Fruit fly (Drosophila melanogaster) whole organism, embryonic: ENCODE measurements around the gene CG3632.

Source experiments
- Atf-2 ChIP-seq: fragments of 200-800 bp; sonication (Bioruptor generic); optimal IDR thresholded peaks from 2 replicates; lab custom pipeline; 2016; ENCODE audit warnings: missing biosample characterization, missing genetic modification characterization
- BEAF-32 ChIP-seq: fragments of 200-800 bp; sonication (Bioruptor generic); optimal IDR thresholded peaks from 3 replicates; lab custom pipeline; 2017; ENCODE audit warnings: missing biosample characterization, missing genetic modification characterization, mild to moderate bottlenecking, moderate library complexity, missing genetic modification reagents
- CG10366 ChIP-seq: fragments of 200-800 bp; sonication (Bioruptor generic); IDR thresholded peaks from 2 replicates; pipeline ENCODE4 v1.3.6; 2022; ENCODE audit warnings: missing biosample characterization, missing genetic modification characterization
- CG11696 ChIP-seq: fragments of 200-800 bp; sonication (Bioruptor generic); IDR thresholded peaks from 2 replicates; pipeline ENCODE4 v1.3.6; 2022; ENCODE audit warnings: missing biosample characterization, missing genetic modification characterization
- CG12155 ChIP-seq: fragments of 200-800 bp; sonication (Bioruptor generic); optimal IDR thresholded peaks from 3 replicates; lab custom pipeline; 2016; ENCODE audit warnings: missing biosample characterization, missing genetic modification characterization
- CG12219 ChIP-seq: fragments of 200-800 bp; sonication (Bioruptor generic); optimal IDR thresholded peaks from 3 replicates; lab custom pipeline; 2018; ENCODE audit warnings: missing biosample characterization, mild to moderate bottlenecking, missing genetic modification characterization
- CG12744 ChIP-seq: fragments of 200-800 bp; sonication (Bioruptor generic); optimal IDR thresholded peaks from 2 replicates; lab custom pipeline; 2016; ENCODE audit warnings: missing biosample characterization, missing genetic modification characterization
- CG12942 ChIP-seq: fragments of 200-800 bp; sonication (Bioruptor generic); optimal IDR thresholded peaks from 3 replicates; lab custom pipeline; 2016; ENCODE audit warnings: missing biosample characterization, missing genetic modification characterization
- CG13424 ChIP-seq: fragments of 200-800 bp; sonication (Bioruptor generic); optimal IDR thresholded peaks from 2 replicates; lab custom pipeline; 2019; ENCODE audit warnings: missing biosample characterization, mild to moderate bottlenecking, missing genetic modification characterization, moderate library complexity
- CG14965 ChIP-seq: fragments of 200-800 bp; sonication (Bioruptor generic); optimal IDR thresholded peaks from 2 replicates; lab custom pipeline; 2016; ENCODE audit warnings: missing biosample characterization, missing genetic modification characterization, borderline replicate concordance
- CG17829 ChIP-seq: fragments of 200-800 bp; optimal IDR thresholded peaks from 2 replicates; lab custom pipeline; 2019; ENCODE audit warnings: missing biosample characterization, mild to moderate bottlenecking, missing genetic modification characterization, moderate library complexity
- CG30431 ChIP-seq: fragments of 200-800 bp; sonication (Bioruptor generic); optimal IDR thresholded peaks from 2 replicates; lab custom pipeline; 2017; ENCODE audit warnings: missing biosample characterization, missing genetic modification characterization
- CG31441 ChIP-seq: fragments of 200-800 bp; sonication (Bioruptor generic); IDR thresholded peaks from 2 replicates; pipeline ENCODE4 v1.3.6; 2022; ENCODE audit warnings: missing biosample characterization, missing genetic modification characterization
- CG6654 ChIP-seq: fragments of 200-800 bp; sonication (Bioruptor generic); optimal IDR thresholded peaks from 2 replicates; lab custom pipeline; 2017; ENCODE audit warnings: missing biosample characterization, mild to moderate bottlenecking, missing genetic modification characterization
- CG6683 ChIP-seq: fragments of 200-800 bp; sonication (Bioruptor generic); optimal IDR thresholded peaks from 2 replicates; lab custom pipeline; 2017; ENCODE audit warnings: missing biosample characterization, mild to moderate bottlenecking, missing genetic modification characterization, missing genetic modification reagents
- CG7372 ChIP-seq: fragments of 200-800 bp; sonication (Bioruptor generic); IDR thresholded peaks from 2 replicates; pipeline ENCODE4 v1.3.6; 2022; ENCODE audit warnings: missing biosample characterization, missing genetic modification characterization
- CG7839 ChIP-seq: fragments of 200-800 bp; sonication (Bioruptor generic); optimal IDR thresholded peaks from 3 replicates; lab custom pipeline; 2018; ENCODE audit warnings: missing biosample characterization, mild to moderate bottlenecking, missing genetic modification characterization, moderate library complexity
- CG9215 ChIP-seq: fragments of 200-800 bp; sonication (Bioruptor generic); IDR thresholded peaks from 2 replicates; pipeline ENCODE4 v1.3.6; 2022; ENCODE audit warnings: missing biosample characterization, missing genetic modification characterization
- CG9609 ChIP-seq: fragments of 200-800 bp; sonication (Bioruptor generic); optimal IDR thresholded peaks from 3 replicates; lab custom pipeline; 2016; ENCODE audit warnings: missing biosample characterization, missing genetic modification characterization
- CkIIα-i1 ChIP-seq: fragments of 200-800 bp; sonication (Bioruptor generic); IDR thresholded peaks from 2 replicates; pipeline ENCODE4 v1.3.6; 2022; ENCODE audit warnings: missing biosample characterization, missing genetic modification characterization
- Dll ChIP-seq: fragments of 200-800 bp; sonication (Bioruptor generic); IDR thresholded peaks from 4 replicates; pipeline ENCODE4 v1.3.6; 2022; ENCODE audit warnings: missing biosample characterization, missing genetic modification characterization; ENCODE audit not compliant: partially characterized antibody
- Hr39 ChIP-seq: fragments of >200 bp; optimal IDR thresholded peaks from 2 replicates; lab custom pipeline; 2017
- Hr51 ChIP-seq, 2 experiments: fragments of 200-800 bp; sonication (Bioruptor generic); optimal IDR thresholded peaks; 2 replicates in 1 of 2; 3 replicates in 1 of 2; lab custom pipeline; 2016 to 2018; ENCODE audit warnings: missing biosample characterization in 2 of 2, missing genetic modification characterization in 2 of 2, mild to moderate bottlenecking in 1 of 2, moderate library complexity in 1 of 2
- Mes4 ChIP-seq: fragments of 200-800 bp; sonication (Bioruptor generic); optimal IDR thresholded peaks from 2 replicates; lab custom pipeline; 2016; ENCODE audit warnings: missing biosample characterization, missing genetic modification characterization
- Pdp1 ChIP-seq, 2 experiments: fragments of 200-800 bp; sonication (Bioruptor generic); optimal IDR thresholded peaks; 3 replicates each; lab custom pipeline; 2016; ENCODE audit warnings: missing biosample characterization in 2 of 2, missing genetic modification characterization in 2 of 2, mild to moderate bottlenecking in 1 of 2, moderate library complexity in 1 of 2
- Poxn ChIP-seq: fragments of 200-800 bp; sonication (Bioruptor generic); IDR thresholded peaks from 2 replicates; pipeline ENCODE4 v1.3.6; 2022; ENCODE audit warnings: missing biosample characterization, missing genetic modification characterization
- Sox100B ChIP-seq: fragments of 200-800 bp; sonication (Bioruptor generic); optimal IDR thresholded peaks from 3 replicates; lab custom pipeline; 2018; ENCODE audit warnings: missing biosample characterization, mild to moderate bottlenecking, missing genetic modification characterization
- Vsx1 ChIP-seq: fragments of 200-800 bp; sonication (Bioruptor generic); optimal IDR thresholded peaks from 2 replicates; lab custom pipeline; 2017; ENCODE audit warnings: missing biosample characterization, mild to moderate bottlenecking, missing genetic modification characterization, missing genetic modification reagents
- amos ChIP-seq: fragments of 200-800 bp; sonication (Bioruptor generic); IDR thresholded peaks from 2 replicates; pipeline ENCODE4 v1.3.6; 2022; ENCODE audit warnings: missing biosample characterization, missing genetic modification characterization; ENCODE audit not compliant: partially characterized antibody
- bsh ChIP-seq, 2 experiments: fragments of 200-800 bp; sonication (Bioruptor generic); optimal IDR thresholded peaks; 2 replicates each; lab custom pipeline; 2017 to 2018; ENCODE audit warnings: mild to moderate bottlenecking in 2 of 2, missing biosample characterization in 2 of 2, missing genetic modification characterization in 2 of 2, moderate library complexity in 1 of 2
- chm ChIP-seq: fragments of 200-800 bp; sonication (Bioruptor generic); IDR thresholded peaks from 2 replicates; pipeline ENCODE4 v1.3.6; 2022; ENCODE audit warnings: missing biosample characterization, missing genetic modification characterization
- corto ChIP-seq: fragments of 200-800 bp; sonication (Bioruptor generic); optimal IDR thresholded peaks from 2 replicates; lab custom pipeline; 2016; ENCODE audit warnings: missing biosample characterization, mild to moderate bottlenecking, missing genetic modification characterization, moderate library complexity
- cwo ChIP-seq: fragments of 200-800 bp; sonication (Bioruptor generic); optimal IDR thresholded peaks from 3 replicates; lab custom pipeline; 2017; ENCODE audit warnings: missing biosample characterization, missing genetic modification characterization, mild to moderate bottlenecking, moderate library complexity, missing genetic modification reagents
- emc ChIP-seq: fragments of 200-800 bp; sonication (Bioruptor generic); optimal IDR thresholded peaks from 2 replicates; lab custom pipeline; 2016; ENCODE audit warnings: missing biosample characterization, missing genetic modification characterization
- inv ChIP-seq: fragments of 200-800 bp; sonication (Bioruptor generic); IDR thresholded peaks from 2 replicates; pipeline ENCODE4 v1.3.6; 2022; ENCODE audit warnings: missing biosample characterization, missing genetic modification characterization; ENCODE audit not compliant: partially characterized antibody
- jigr1 ChIP-seq: fragments of 200-800 bp; sonication (Bioruptor generic); IDR thresholded peaks from 3 replicates; pipeline ENCODE4 v1.3.6; 2022; ENCODE audit warnings: missing biosample characterization, missing genetic modification characterization
- lov ChIP-seq, 2 experiments: fragments of 200-800 bp in 1 of 2; fragments of >200 bp in 1 of 2; sonication (Bioruptor generic) in 1 of 2; IDR thresholded peaks in 1 of 2; optimal IDR thresholded peaks in 1 of 2; 2 replicates in 1 of 2; 3 replicates in 1 of 2; pipeline versions ENCODE4 v1.3.6 to Lab custom; 2017 to 2022; ENCODE audit warnings: missing biosample characterization in 1 of 2, missing genetic modification characterization in 1 of 2
- maf-S ChIP-seq: fragments of 200-800 bp; sonication (Bioruptor generic); optimal IDR thresholded peaks from 2 replicates; lab custom pipeline; 2016; ENCODE audit warnings: missing biosample characterization, missing genetic modification characterization
- nau ChIP-seq: fragments of 200-800 bp; sonication (Bioruptor generic); optimal IDR thresholded peaks from 3 replicates; lab custom pipeline; 2017; ENCODE audit warnings: missing biosample characterization, mild to moderate bottlenecking, missing genetic modification characterization, missing genetic modification reagents
- org-1 ChIP-seq: fragments of 200-800 bp; sonication (Bioruptor generic); optimal IDR thresholded peaks from 2 replicates; lab custom pipeline; 2017; ENCODE audit warnings: missing biosample characterization, missing genetic modification characterization
- repo ChIP-seq: fragments of 200-800 bp; sonication (Bioruptor generic); optimal IDR thresholded peaks from 2 replicates; lab custom pipeline; 2016; ENCODE audit warnings: missing biosample characterization, missing genetic modification characterization
- shn ChIP-seq: fragments of 200-800 bp; sonication (Bioruptor generic); optimal IDR thresholded peaks from 3 replicates; lab custom pipeline; 2016; ENCODE audit warnings: missing biosample characterization, missing genetic modification characterization
- sr ChIP-seq: fragments of 200-800 bp; sonication (Bioruptor generic); IDR thresholded peaks from 3 replicates; pipeline ENCODE4 v1.3.6; 2022; ENCODE audit warnings: missing biosample characterization, missing genetic modification characterization
- stc ChIP-seq: fragments of 200-800 bp; sonication (Bioruptor generic); IDR thresholded peaks from 2 replicates; pipeline ENCODE4 v1.3.6; 2022; ENCODE audit warnings: missing biosample characterization, missing genetic modification characterization
- twi ChIP-seq: fragments of 200-800 bp; optimal IDR thresholded peaks from 2 replicates; lab custom pipeline; 2019; ENCODE audit warnings: missing biosample characterization, mild to moderate bottlenecking, missing genetic modification characterization, moderate library complexity
- unpg ChIP-seq: fragments of 200-800 bp; sonication (Bioruptor generic); optimal IDR thresholded peaks from 3 replicates; lab custom pipeline; 2018; ENCODE audit warnings: missing biosample characterization, mild to moderate bottlenecking, missing genetic modification characterization, moderate library complexity
- zf30C ChIP-seq: fragments of 200-800 bp; sonication (Bioruptor generic); optimal IDR thresholded peaks from 3 replicates; lab custom pipeline; 2018; ENCODE audit warnings: missing biosample characterization, mild to moderate bottlenecking, missing genetic modification characterization

CG3632 gene

dm6 chrX:16263415-16263814, 33.1 kb upstream of the CG3632 start (continued):
- TF ChIP-seq sr (GFP tag; lab: Robert Waterston, UW) (0 out of 3 replicates have a peak, but pooled peaks have one; percentile 28), CG12155 (GFP tag; lab: Kevin White, UChicago) (peak; percentile 55), shn (GFP tag; lab: Kevin White, UChicago) (no peak), amos (GFP tag; lab: Robert Waterston, UW) (no peak), CG17829 (tag; lab: Kevin White, UChicago) (peak; percentile 77), org-1 (GFP tag; lab: Kevin White, UChicago) (peak; percentile 74), CG12942 (GFP tag; lab: Kevin White, UChicago) (peak; percentile 44), CG31441 (peak; percentile 84), zf30C (GFP tag; lab: Kevin White, UChicago) (no peak), maf-S (peak; percentile 15), Pdp1 (GFP tag; optimal IDR thresholded peaks at IDR 0.05; lab: Kevin White, UChicago) (peak; percentile 63 to 69), repo (GFP tag; lab: Kevin White, UChicago) (no peak)

- no peak for TF ChIP-seq CG9609
- TF ChIP-seq, all 482 proteins: peak for 0
Observed at dm6 chrX:16266437-16266836, 30.0 kb upstream of the CG3632 start, which contains the start of gene CG12507. Gene CG12507 (minus strand): TSS chrX:16266537.

- TF ChIP-seq nau (GFP tag; lab: Kevin White, UChicago) (peak; percentile 2), CG13424 (tag; lab: Kevin White, UChicago) (peak; percentile 3), CG14965 (GFP tag; lab: Kevin White, UChicago) (no peak), CkIIα-i1 (GFP tag; lab: Robert Waterston, UW) (no peak), CG6683 (GFP tag; lab: Kevin White, UChicago) (peak; percentile 13), Sox100B (GFP tag; lab: Kevin White, UChicago) (no peak), BEAF-32 (peak; percentile 60), CG9215 (no peak; the same call in 1 of the 2 replicates), chm (GFP tag; lab: Robert Waterston, UW) (no peak), Vsx1 (no peak), CG12744 (GFP tag; lab: Kevin White, UChicago) (peak; percentile 54), CG11696 (GFP tag; lab: Robert Waterston, UW) (no peak), emc (GFP tag; lab: Kevin White, UChicago) (peak; percentile 1), Atf-2 (no peak), stc (GFP tag; lab: Robert Waterston, UW) (no peak), cwo (GFP tag; lab: Kevin White, UChicago) (peak; percentile 10), CG12219 (GFP tag; lab: Kevin White, UChicago) (no peak), CG30431 (GFP tag; lab: Kevin White, UChicago) (no peak), Hr51 (GFP tag; optimal IDR thresholded peaks at IDR 0.05; lab: Kevin White, UChicago) (peak in 1 of 2 experiments; percentile 41), jigr1 (no peak), CG7372 (GFP tag; lab: Robert Waterston, UW) (no peak), Poxn (GFP tag; lab: Robert Waterston, UW) (no peak), Mes4 (GFP tag; lab: Kevin White, UChicago) (peak; percentile 39), CG7839 (tag; lab: Kevin White, UChicago) (no peak), CG6654 (GFP tag; lab: Kevin White, UChicago) (peak; percentile 5), corto (GFP tag; lab: Kevin White, UChicago) (no peak), twi (tag; lab: Kevin White, UChicago) (no peak), lov (optimal IDR thresholded peaks at IDR 0.05; lab: Kevin White, UChicago) (no peak), lov (GFP tag; IDR thresholded peaks at IDR 0.05; lab: Robert Waterston, UW) (0 out of 3 replicates have a peak, but pooled peaks have one; percentile 11), Dll (GFP tag; lab: Robert Waterston, UW) (peak; percentile 50; the same call in 3 of the 4 replicates), bsh (GFP tag; optimal IDR thresholded peaks at IDR 0.05; lab: Kevin White, UChicago) (peak; percentile 20 to 60), Hr39 (lab: Kevin White, UChicago) (no peak), inv (GFP tag; lab: Robert Waterston, UW) (peak; percentile 31; the same call in 1 of the 2 replicates), CG10366 (GFP tag; lab: Robert Waterston, UW) (no peak), unpg (GFP tag; lab: Kevin White, UChicago) (peak; percentile 36)
Observed at dm6 chrX:16270795-16271194, 25.7 kb upstream of the CG3632 start, which contains the start of gene Mfe2. Gene Mfe2 (plus strand): TSS chrX:16270951.
